Fruit fly (Drosophila melanogaster) whole organism, embryonic: Measurements from ENCODE around the gene nAChRalpha6.
A peak's percentile ranks its signal among the peaks of the same experiment; 100 is the strongest.

Source experiments
- BEAF-32 ChIP-seq: fragments of 200-800 bp; sonication (Bioruptor generic); optimal IDR thresholded peaks from 3 replicates; lab custom pipeline; 2017; ENCODE audit warnings: missing biosample characterization, missing genetic modification characterization, mild to moderate bottlenecking, moderate library complexity, missing genetic modification reagents
- CG10366 ChIP-seq: fragments of 200-800 bp; sonication (Bioruptor generic); IDR thresholded peaks from 2 replicates; pipeline ENCODE4 v1.3.6; 2022; ENCODE audit warnings: missing biosample characterization, missing genetic modification characterization
- CG14050 ChIP-seq: fragments of 200-800 bp; sonication (Bioruptor generic); IDR thresholded peaks from 3 replicates; pipeline ENCODE4 v1.3.6; 2022; ENCODE audit warnings: missing biosample characterization, missing genetic modification characterization
- CG14710 ChIP-seq: fragments of 200-800 bp; sonication (Bioruptor generic); optimal IDR thresholded peaks from 3 replicates; lab custom pipeline; 2019; ENCODE audit warnings: missing biosample characterization, mild to moderate bottlenecking, missing genetic modification characterization, moderate library complexity
- CG14965 ChIP-seq: fragments of 200-800 bp; sonication (Bioruptor generic); optimal IDR thresholded peaks from 2 replicates; lab custom pipeline; 2016; ENCODE audit warnings: missing biosample characterization, missing genetic modification characterization, borderline replicate concordance
- CG15479 ChIP-seq: fragments of 200-800 bp; sonication (Bioruptor generic); optimal IDR thresholded peaks from 3 replicates; lab custom pipeline; 2019; ENCODE audit warnings: missing biosample characterization, mild to moderate bottlenecking, missing genetic modification characterization, moderate library complexity
- CG17359 ChIP-seq: fragments of 200-800 bp; sonication (Bioruptor generic); optimal IDR thresholded peaks from 3 replicates; lab custom pipeline; 2018; ENCODE audit warnings: missing biosample characterization, mild to moderate bottlenecking, missing genetic modification characterization, moderate library complexity
- CG2875 ChIP-seq: fragments of 200-800 bp; sonication (Bioruptor generic); optimal IDR thresholded peaks from 2 replicates; lab custom pipeline; 2017; ENCODE audit warnings: missing biosample characterization, mild to moderate bottlenecking, missing genetic modification characterization, missing genetic modification reagents
- CG43689 ChIP-seq: fragments of 200-800 bp; sonication (Bioruptor generic); IDR thresholded peaks from 2 replicates; pipeline ENCODE4 v1.3.6; 2022; ENCODE audit warnings: missing biosample characterization, missing genetic modification characterization
- CG4404 ChIP-seq: fragments of 200-800 bp; sonication (Bioruptor generic); IDR thresholded peaks from 2 replicates; pipeline ENCODE4 v1.3.6; 2022; ENCODE audit warnings: missing biosample characterization, missing genetic modification characterization
- CG5953 ChIP-seq: fragments of 200-800 bp; sonication (Bioruptor generic); IDR thresholded peaks from 2 replicates; pipeline ENCODE4 v1.3.6; 2022; ENCODE audit warnings: missing biosample characterization, missing genetic modification characterization
- CG6654 ChIP-seq: fragments of 200-800 bp; sonication (Bioruptor generic); optimal IDR thresholded peaks from 2 replicates; lab custom pipeline; 2017; ENCODE audit warnings: missing biosample characterization, mild to moderate bottlenecking, missing genetic modification characterization
- CG7357 ChIP-seq: fragments of 200-800 bp; sonication (Bioruptor generic); IDR thresholded peaks from 3 replicates; pipeline ENCODE4 v1.3.6; 2022; ENCODE audit warnings: missing biosample characterization, missing genetic modification characterization
- CG8478 ChIP-seq: fragments of >200 bp; optimal IDR thresholded peaks from 2 replicates; lab custom pipeline; 2018
- CG9609 ChIP-seq: fragments of 200-800 bp; sonication (Bioruptor generic); optimal IDR thresholded peaks from 3 replicates; lab custom pipeline; 2016; ENCODE audit warnings: missing biosample characterization, missing genetic modification characterization
- CG9727 ChIP-seq: fragments of 200-800 bp; sonication (Bioruptor generic); optimal IDR thresholded peaks from 3 replicates; lab custom pipeline; 2017; ENCODE audit warnings: missing biosample characterization, mild to moderate bottlenecking, missing genetic modification characterization
- CHES-1-like ChIP-seq: fragments of 200-800 bp; sonication (Bioruptor generic); optimal IDR thresholded peaks from 2 replicates; lab custom pipeline; 2016; ENCODE audit warnings: missing biosample characterization, missing genetic modification characterization
- CrebB ChIP-seq: fragments of 200-800 bp; sonication (Bioruptor generic); optimal IDR thresholded peaks from 3 replicates; lab custom pipeline; 2018; ENCODE audit warnings: missing biosample characterization, mild to moderate bottlenecking, missing genetic modification characterization
- Deaf1 ChIP-seq: fragments of 200-800 bp; optimal IDR thresholded peaks from 3 replicates; lab custom pipeline; 2019; ENCODE audit warnings: missing biosample characterization, mild to moderate bottlenecking, missing genetic modification characterization, moderate library complexity
- E2f1 ChIP-seq: fragments of 200-800 bp; sonication (Bioruptor generic); IDR thresholded peaks from 2 replicates; pipeline ENCODE4 v1.3.6; 2022; ENCODE audit warnings: missing biosample characterization, missing genetic modification characterization
- Fer1 ChIP-seq: fragments of 200-800 bp; sonication (Bioruptor generic); optimal IDR thresholded peaks from 2 replicates; lab custom pipeline; 2017; ENCODE audit warnings: missing biosample characterization, mild to moderate bottlenecking, missing genetic modification characterization
- Fer3 ChIP-seq: fragments of 200-800 bp; sonication (Bioruptor generic); optimal IDR thresholded peaks from 2 replicates; lab custom pipeline; 2018; ENCODE audit warnings: missing biosample characterization, mild to moderate bottlenecking, missing genetic modification characterization, moderate library complexity
- Lpt ChIP-seq: fragments of >200 bp; optimal IDR thresholded peaks from 2 replicates; lab custom pipeline; 2018; ENCODE audit warnings: missing biosample characterization, missing genetic modification characterization
- Mrtf ChIP-seq: fragments of 200-800 bp; sonication (Bioruptor generic); IDR thresholded peaks from 3 replicates; pipeline ENCODE4 v1.3.6; 2022; ENCODE audit warnings: missing biosample characterization, missing genetic modification characterization
- NFAT ChIP-seq: fragments of 200-800 bp; sonication (Bioruptor generic); IDR thresholded peaks from 2 replicates; pipeline ENCODE4 v1.3.6; 2022; ENCODE audit warnings: missing biosample characterization, missing genetic modification characterization
- NfI ChIP-seq: fragments of 200-800 bp; sonication (Bioruptor generic); optimal IDR thresholded peaks from 3 replicates; lab custom pipeline; 2018; ENCODE audit warnings: missing biosample characterization, mild to moderate bottlenecking, missing genetic modification characterization, moderate library complexity
- Oli ChIP-seq: fragments of 200-800 bp; sonication (Bioruptor generic); optimal IDR thresholded peaks from 2 replicates; lab custom pipeline; 2018; ENCODE audit warnings: missing biosample characterization, mild to moderate bottlenecking, missing genetic modification characterization, moderate library complexity
- ab ChIP-seq: fragments of 200-800 bp; sonication (Bioruptor generic); optimal IDR thresholded peaks from 2 replicates; lab custom pipeline; 2016; ENCODE audit warnings: missing biosample characterization, missing genetic modification characterization
- abd-A ChIP-seq: fragments of 200-800 bp; sonication (Bioruptor generic); optimal IDR thresholded peaks from 3 replicates; lab custom pipeline; 2019; ENCODE audit warnings: missing biosample characterization, mild to moderate bottlenecking, missing genetic modification characterization, moderate library complexity
- al ChIP-seq: fragments of 200-800 bp; sonication (Bioruptor generic); IDR thresholded peaks from 2 replicates; pipeline ENCODE4 v1.3.6; 2022; ENCODE audit warnings: missing biosample characterization, missing genetic modification characterization
- bcd ChIP-seq: fragments of 200-800 bp; sonication (Bioruptor generic); optimal IDR thresholded peaks from 2 replicates; lab custom pipeline; 2017; ENCODE audit warnings: missing biosample characterization, mild to moderate bottlenecking, missing genetic modification characterization
- br ChIP-seq: fragments of >200 bp; optimal IDR thresholded peaks from 2 replicates; lab custom pipeline; 2017
- ci ChIP-seq: fragments of 200-800 bp; sonication (Bioruptor generic); IDR thresholded peaks from 3 replicates; pipeline ENCODE4 v1.3.6; 2022; ENCODE audit warnings: missing biosample characterization, missing genetic modification characterization
- disco-r ChIP-seq: fragments of 200-800 bp; sonication (Bioruptor generic); optimal IDR thresholded peaks from 2 replicates; lab custom pipeline; 2016; ENCODE audit warnings: missing biosample characterization, missing genetic modification characterization
- dm ChIP-seq: fragments of 200-800 bp; sonication (Bioruptor generic); optimal IDR thresholded peaks from 3 replicates; lab custom pipeline; 2016; ENCODE audit warnings: missing biosample characterization, missing genetic modification characterization
- dmrt11E ChIP-seq: fragments of 200-800 bp; sonication (Bioruptor generic); optimal IDR thresholded peaks from 3 replicates; lab custom pipeline; 2018; ENCODE audit warnings: missing biosample characterization, mild to moderate bottlenecking, missing genetic modification characterization, moderate library complexity
- exex ChIP-seq: fragments of 200-800 bp; sonication (Bioruptor generic); optimal IDR thresholded peaks from 4 replicates; lab custom pipeline; 2018; ENCODE audit warnings: missing biosample characterization, mild to moderate bottlenecking, missing genetic modification characterization, moderate library complexity
- fu2 ChIP-seq: fragments of 200-800 bp; sonication (Bioruptor generic); optimal IDR thresholded peaks from 2 replicates; lab custom pipeline; 2016; ENCODE audit warnings: missing biosample characterization, missing genetic modification characterization
- gem ChIP-seq: fragments of 200-800 bp; sonication (Bioruptor generic); optimal IDR thresholded peaks from 2 replicates; lab custom pipeline; 2019; ENCODE audit warnings: missing biosample characterization, mild to moderate bottlenecking, missing genetic modification characterization, moderate library complexity
- hbn ChIP-seq: fragments of 200-800 bp; sonication (Bioruptor generic); IDR thresholded peaks from 2 replicates; pipeline ENCODE4 v1.3.6; 2022; ENCODE audit warnings: missing biosample characterization, missing genetic modification characterization; ENCODE audit not compliant: partially characterized antibody
- kay ChIP-seq: fragments of 200-800 bp; sonication (Bioruptor generic); optimal IDR thresholded peaks from 2 replicates; lab custom pipeline; 2016; ENCODE audit warnings: missing biosample characterization, missing genetic modification characterization
- knrl ChIP-seq: fragments of 200-800 bp; sonication (Bioruptor generic); IDR thresholded peaks from 3 replicates; pipeline ENCODE4 v1.3.6; 2022; ENCODE audit warnings: missing biosample characterization, missing genetic modification characterization; ENCODE audit not compliant: partially characterized antibody
- mirr ChIP-seq: fragments of 200-800 bp; sonication (Bioruptor generic); optimal IDR thresholded peaks from 3 replicates; lab custom pipeline; 2018; ENCODE audit warnings: missing biosample characterization, mild to moderate bottlenecking, missing genetic modification characterization
- oc ChIP-seq: fragments of 200-800 bp; sonication (Bioruptor generic); optimal IDR thresholded peaks from 2 replicates; lab custom pipeline; 2018; ENCODE audit warnings: missing biosample characterization, mild to moderate bottlenecking, missing genetic modification characterization, moderate library complexity
- peb ChIP-seq: fragments of 200-800 bp; sonication (Bioruptor generic); IDR thresholded peaks from 2 replicates; pipeline ENCODE4 v1.3.6; 2022; ENCODE audit warnings: missing biosample characterization, missing genetic modification characterization
- psq ChIP-seq: fragments of 200-800 bp; sonication (Bioruptor generic); optimal IDR thresholded peaks from 2 replicates; lab custom pipeline; 2017; ENCODE audit warnings: missing biosample characterization, missing genetic modification characterization
- sima ChIP-seq: fragments of 200-800 bp; sonication (Bioruptor generic); optimal IDR thresholded peaks from 2 replicates; lab custom pipeline; 2016; ENCODE audit warnings: missing biosample characterization, missing genetic modification characterization
- slou ChIP-seq: fragments of 200-800 bp; sonication (Bioruptor generic); optimal IDR thresholded peaks from 3 replicates; lab custom pipeline; 2016; ENCODE audit warnings: missing biosample characterization, missing genetic modification characterization
- sqz ChIP-seq: fragments of 200-800 bp; sonication (Bioruptor generic); optimal IDR thresholded peaks from 3 replicates; lab custom pipeline; 2018; ENCODE audit warnings: missing biosample characterization, mild to moderate bottlenecking, missing genetic modification characterization
- twi ChIP-seq: fragments of 200-800 bp; optimal IDR thresholded peaks from 2 replicates; lab custom pipeline; 2019; ENCODE audit warnings: missing biosample characterization, mild to moderate bottlenecking, missing genetic modification characterization, moderate library complexity
- unc-4 ChIP-seq: fragments of 200-800 bp; sonication (Bioruptor generic); IDR thresholded peaks from 2 replicates; pipeline ENCODE4 v1.3.6; 2022; ENCODE audit warnings: missing biosample characterization, missing genetic modification characterization; ENCODE audit not compliant: partially characterized antibody

nAChRalpha6 gene

dm6 chr2L:9763212-9763869 lies 122.7 kb downstream of the nAChRalpha6 start, which contains the start of the genes Taf11 and und (continued):
- TF ChIP-seq CG6654 (GFP tag; lab: Kevin White, UChicago) (no peak), disco-r (GFP tag; lab: Kevin White, UChicago) (no peak), gem (tag; lab: Kevin White, UChicago) (no peak), CHES-1-like (GFP tag; lab: Kevin White, UChicago) (no peak), CG8478 (lab: Kevin White, UChicago) (no peak), CG15479 (GFP tag; lab: Kevin White, UChicago) (no peak), peb (GFP tag; lab: Robert Waterston, UW) (no peak), E2f1 (GFP tag; lab: Robert Waterston, UW) (no peak), dm (peak; percentile 90), CG10366 (GFP tag; lab: Robert Waterston, UW) (no peak), Fer3 (tag; lab: Kevin White, UChicago) (no peak), ci (GFP tag; lab: Robert Waterston, UW) (no peak), CG2875 (GFP tag; lab: Kevin White, UChicago) (no peak), bcd (GFP tag; lab: Kevin White, UChicago) (peak; percentile 48), mirr (GFP tag; lab: Kevin White, UChicago) (no peak), CG5953 (no peak), NFAT (no peak), psq (GFP tag; lab: Kevin White, UChicago) (no peak), abd-A (tag; lab: Kevin White, UChicago) (no peak), hbn (GFP tag; lab: Robert Waterston, UW) (peak; percentile 57), knrl (GFP tag; lab: Robert Waterston, UW) (peak; percentile 86), CG4404 (GFP tag; lab: Robert Waterston, UW) (peak; percentile 33; the same call in 1 of the 2 replicates), exex (tag; lab: Kevin White, UChicago) (peak; percentile 9), oc (no peak), Oli (tag; lab: Kevin White, UChicago) (no peak), unc-4 (GFP tag; lab: Robert Waterston, UW) (peak; percentile 75), dmrt11E (tag; lab: Kevin White, UChicago) (peak; percentile 15), BEAF-32 (GFP tag; lab: Kevin White, UChicago) (peak; percentile 80), sqz (GFP tag; lab: Kevin White, UChicago) (no peak), sima (GFP tag; lab: Kevin White, UChicago) (no peak), CrebB (no peak), NfI (GFP tag; lab: Kevin White, UChicago) (peak; percentile 16), CG17359 (tag; lab: Kevin White, UChicago) (no peak), CG14965 (GFP tag; lab: Kevin White, UChicago) (no peak), CG9609 (no peak), al (no peak), kay (GFP tag; lab: Kevin White, UChicago) (no peak), Deaf1 (tag; lab: Kevin White, UChicago) (no peak), twi (tag; lab: Kevin White, UChicago) (no peak), br (lab: Kevin White, UChicago) (no peak), CG9727 (GFP tag; lab: Kevin White, UChicago) (peak; percentile 51), ab (no peak), fu2 (GFP tag; lab: Kevin White, UChicago) (no peak), Lpt (no peak), slou (no peak), CG14050 (no peak), CG7357 (GFP tag; lab: Robert Waterston, UW) (no peak), Fer1 (no peak), Mrtf (no peak), CG43689 (no peak), CG14710 (tag; lab: Kevin White, UChicago) (peak; percentile 72)
